Worm (Caenorhabditis elegans) whole organism, mixed stage, embryonic: ENCODE results near the gene C05B5.2.

Source experiments
- M03D4.4 ChIP-seq: sonication (generic microtip); optimal IDR thresholded peaks from 2 replicates; lab custom pipeline; 2017; ENCODE audit warnings: mild to moderate bottlenecking, missing genetic modification characterization, missing compliant biosample characterization
- bed-3 ChIP-seq: fragments of 200-800 bp; sonication (Bioruptor generic); optimal IDR thresholded peaks from 3 replicates; lab custom pipeline; 2018; ENCODE audit warnings: mild to moderate bottlenecking, missing genetic modification characterization, moderate library complexity, missing compliant biosample characterization
- blmp-1 ChIP-seq: fragments of 150-350 bp; optimal IDR thresholded peaks from 2 replicates; lab custom pipeline; 2014; ENCODE audit warnings: missing biosample characterization, missing genetic modification characterization
- ceh-39 ChIP-seq: fragments of 150-350 bp; optimal IDR thresholded peaks from 2 replicates; lab custom pipeline; 2014; ENCODE audit warnings: missing biosample characterization, missing genetic modification characterization
- ceh-43 ChIP-seq: fragments of 200-800 bp; sonication (Bioruptor generic); optimal IDR thresholded peaks from 2 replicates; lab custom pipeline; 2018; ENCODE audit warnings: mild to moderate bottlenecking, missing genetic modification characterization, moderate library complexity, missing compliant biosample characterization
- ceh-83 ChIP-seq: fragments of 200-800 bp; sonication (Bioruptor generic); optimal IDR thresholded peaks from 2 replicates; lab custom pipeline; 2018; ENCODE audit warnings: mild to moderate bottlenecking, missing genetic modification characterization, missing compliant biosample characterization
- ces-1 ChIP-seq: fragments of 150-350 bp; optimal IDR thresholded peaks from 2 replicates; lab custom pipeline; 2014; ENCODE audit warnings: missing biosample characterization, missing genetic modification reagents, missing genetic modification characterization
- cnd-1 ChIP-seq: fragments of 200-800 bp; sonication (Bioruptor generic); optimal IDR thresholded peaks from 2 replicates; lab custom pipeline; 2018; ENCODE audit warnings: mild to moderate bottlenecking, missing genetic modification characterization, missing compliant biosample characterization
- drap-1 ChIP-seq: fragments of 200-800 bp; sonication (Bioruptor generic); optimal IDR thresholded peaks from 3 replicates; lab custom pipeline; 2018; ENCODE audit warnings: mild to moderate bottlenecking, missing genetic modification characterization, missing compliant biosample characterization
- elt-1 ChIP-seq: sonication (generic microtip); optimal IDR thresholded peaks from 2 replicates; lab custom pipeline; 2017; ENCODE audit warnings: missing genetic modification characterization, mild to moderate bottlenecking, missing compliant biosample characterization, antibody characterized with exemption, moderate library complexity, borderline replicate concordance; ENCODE audit not compliant: insufficient read depth
- elt-3 ChIP-seq: fragments of 150-350 bp; optimal IDR thresholded peaks from 2 replicates; lab custom pipeline; 2014; ENCODE audit warnings: missing biosample characterization, missing genetic modification characterization
- flh-1 ChIP-seq: fragments of 200-800 bp; sonication (Bioruptor generic); optimal IDR thresholded peaks from 2 replicates; lab custom pipeline; 2018; ENCODE audit warnings: mild to moderate bottlenecking, missing genetic modification characterization, moderate library complexity, missing compliant biosample characterization
- ham-2 ChIP-seq: fragments of 200-800 bp; sonication (Bioruptor generic); optimal IDR thresholded peaks from 2 replicates; lab custom pipeline; 2018; ENCODE audit warnings: mild to moderate bottlenecking, missing genetic modification characterization, missing compliant biosample characterization
- hlh-1 ChIP-seq: fragments of 150-350 bp; optimal IDR thresholded peaks from 2 replicates; lab custom pipeline; 2014; ENCODE audit warnings: missing biosample characterization, missing genetic modification reagents, missing genetic modification characterization
- lin-13 ChIP-seq: fragments of 150-350 bp; optimal IDR thresholded peaks from 2 replicates; lab custom pipeline; 2014; ENCODE audit warnings: missing biosample characterization, missing genetic modification characterization
- lin-32 ChIP-seq: fragments of 200-800 bp; sonication (Bioruptor generic); optimal IDR thresholded peaks from 2 replicates; lab custom pipeline; 2018; ENCODE audit warnings: mild to moderate bottlenecking, missing genetic modification characterization, missing compliant biosample characterization
- lsy-2 ChIP-seq: fragments of 150-350 bp; optimal IDR thresholded peaks from 2 replicates; lab custom pipeline; 2014; ENCODE audit warnings: missing biosample characterization, missing genetic modification characterization
- mab-5 ChIP-seq: fragments of 150-350 bp; optimal IDR thresholded peaks from 2 replicates; lab custom pipeline; 2014; ENCODE audit warnings: missing biosample characterization, missing genetic modification characterization
- mep-1 ChIP-seq: fragments of 150-350 bp; optimal IDR thresholded peaks from 2 replicates; lab custom pipeline; 2017; ENCODE audit warnings: missing biosample characterization, missing genetic modification reagents, missing genetic modification characterization, inconsistent platforms
- mls-2 ChIP-seq: sonication (generic microtip); optimal IDR thresholded peaks from 2 replicates; lab custom pipeline; 2016; ENCODE audit warnings: mild to moderate bottlenecking, missing genetic modification characterization, moderate library complexity, missing compliant biosample characterization
- nhr-12 ChIP-seq: fragments of 150-350 bp; optimal IDR thresholded peaks from 2 replicates; lab custom pipeline; 2014; ENCODE audit warnings: missing biosample characterization, missing genetic modification characterization
- nhr-237 ChIP-seq: fragments of 150-350 bp; optimal IDR thresholded peaks from 2 replicates; lab custom pipeline; 2014; ENCODE audit warnings: missing biosample characterization, missing genetic modification characterization
- nhr-76 ChIP-seq: sonication (generic microtip); optimal IDR thresholded peaks from 2 replicates; lab custom pipeline; 2017; ENCODE audit warnings: missing biosample characterization, missing genetic modification characterization
- pha-4 ChIP-seq: fragments of 150-350 bp; optimal IDR thresholded peaks from 2 replicates; lab custom pipeline; 2018; ENCODE audit warnings: missing biosample characterization, missing genetic modification reagents, missing genetic modification characterization
- sem-2 ChIP-seq: fragments of 200-800 bp; sonication (Bioruptor generic); optimal IDR thresholded peaks from 2 replicates; lab custom pipeline; 2018; ENCODE audit warnings: mild to moderate bottlenecking, missing genetic modification characterization, missing compliant biosample characterization
- snpc-4 ChIP-seq: fragments of 150-350 bp; optimal IDR thresholded peaks from 2 replicates; lab custom pipeline; 2014; ENCODE audit warnings: missing biosample characterization, missing genetic modification characterization
- tbx-8 ChIP-seq: fragments of 200-800 bp; sonication (Bioruptor generic); optimal IDR thresholded peaks from 2 replicates; lab custom pipeline; 2018; ENCODE audit warnings: mild to moderate bottlenecking, missing genetic modification characterization, moderate library complexity, missing compliant biosample characterization
- unc-120 ChIP-seq: sonication (generic microtip); optimal IDR thresholded peaks from 2 replicates; lab custom pipeline; 2017; ENCODE audit warnings: missing genetic modification characterization, missing compliant biosample characterization; ENCODE audit not compliant: poor library complexity, severe bottlenecking
- unc-39 ChIP-seq: fragments of 150-350 bp; optimal IDR thresholded peaks from 2 replicates; lab custom pipeline; 2014; ENCODE audit warnings: missing biosample characterization, missing genetic modification characterization
- unc-62 ChIP-seq: fragments of 150-350 bp; optimal IDR thresholded peaks from 2 replicates; lab custom pipeline; 2014; ENCODE audit warnings: missing biosample characterization, missing genetic modification reagents, missing genetic modification characterization
- zip-8 ChIP-seq: fragments of 150-350 bp; optimal IDR thresholded peaks from 2 replicates; lab custom pipeline; 2014; ENCODE audit warnings: missing biosample characterization, missing genetic modification characterization
- ztf-11 ChIP-seq: fragments of 150-350 bp; optimal IDR thresholded peaks from 2 replicates; lab custom pipeline; 2014; ENCODE audit warnings: missing biosample characterization, missing genetic modification characterization

Gene C05B5.2

ce11 chrIII:10033881-10034280 is 33.6 kb upstream of the C05B5.2 start, which contains the start of gene M04D8.8:
TSS of gene M04D8.8 (plus strand) at chrIII:10034181.
- TF ChIP-seq mep-1 (tag; lab: Kevin White, UChicago) = no peak
- no peak for TF ChIP-seq snpc-4 (tag; lab: Kevin White, UChicago)
- TF ChIP-seq ceh-43 (GFP tag; lab: Kevin White, UChicago) = no peak

ce11 chrIII:10033213-10033612 is 32.9 kb upstream of the C05B5.2 start, which contains the start of gene M04D8.5:
TSS of gene M04D8.5 (minus strand) at chrIII:10033313.
- TF ChIP-seq mab-5 (tag; lab: Kevin White, UChicago) (no peak), lin-13 (tag; lab: Kevin White, UChicago) (no peak), cnd-1 (tag; lab: Kevin White, UChicago) (no peak), zip-8 (no peak), nhr-237 (tag; lab: Kevin White, UChicago) (no peak), drap-1 (GFP tag; lab: Kevin White, UChicago) (no peak), lsy-2 (tag; lab: Kevin White, UChicago) (no peak)

ce11 chrIII:10030549-10030948 is 30.2 kb upstream of the C05B5.2 start, which contains the start of gene M04D8.4:
TSS of gene M04D8.4 (minus strand) at chrIII:10030649.
- TF ChIP-seq bed-3 (GFP tag; lab: Kevin White, UChicago) (no peak), unc-39 (tag; lab: Kevin White, UChicago) (no peak)

- TF ChIP-seq lin-13 (tag; lab: Kevin White, UChicago) = no peak
- no peak for TF ChIP-seq elt-1 (tag; lab: Kevin White, UChicago)
- TF ChIP-seq sem-2 (GFP tag; lab: Kevin White, UChicago) = no peak
- TF ChIP-seq snpc-4 (tag; lab: Kevin White, UChicago) = no peak
- TF ChIP-seq ceh-43 (GFP tag; lab: Kevin White, UChicago) = no peak
- no peak for TF ChIP-seq ham-2 (GFP tag; lab: Kevin White, UChicago)
- no peak for TF ChIP-seq ces-1 (GFP tag; lab: Kevin White, UChicago)
- no peak for TF ChIP-seq nhr-12
- no peak for TF ChIP-seq pha-4 (tag; lab: Kevin White, UChicago)
- TF ChIP-seq flh-1 (GFP tag; lab: Kevin White, UChicago) = no peak
- no peak for TF ChIP-seq tbx-8 (GFP tag; lab: Kevin White, UChicago)
These were observed 27.6 kb upstream of the C05B5.2 start, which contains the start of gene ins-23 for ce11 chrIII:10027947-10028346. TSS of gene ins-23 (plus strand) at chrIII:10028247.

ce11 chrIII:10025989-10026388 is 25.7 kb upstream of the C05B5.2 start, which contains the start of gene ins-22:
TSS of gene ins-22 (plus strand) at chrIII:10026289.
- TF ChIP-seq snpc-4 (tag; lab: Kevin White, UChicago) (no peak), elt-3 (tag; lab: Kevin White, UChicago) (no peak), M03D4.4 (tag; lab: Kevin White, UChicago) (no peak), ces-1 (GFP tag; lab: Kevin White, UChicago) (no peak), ceh-39 (tag; lab: Kevin White, UChicago) (no peak), cnd-1 (tag; lab: Kevin White, UChicago) (no peak), blmp-1 (no peak), drap-1 (GFP tag; lab: Kevin White, UChicago) (no peak), nhr-12 (no peak), nhr-76 (tag; lab: Kevin White, UChicago) (no peak), unc-120 (tag; lab: Kevin White, UChicago) (no peak), unc-62 (GFP tag; lab: Kevin White, UChicago) (no peak), pha-4 (tag; lab: Kevin White, UChicago) (no peak)
- TF ChIP-seq, all 35 proteins: peak for 0

- TF ChIP-seq bed-3 (GFP tag; lab: Kevin White, UChicago) (no peak), nhr-237 (tag; lab: Kevin White, UChicago) (no peak), ham-2 (GFP tag; lab: Kevin White, UChicago) (no peak), mep-1 (tag; lab: Kevin White, UChicago) (no peak), hlh-1 (tag; lab: Kevin White, UChicago) (no peak), flh-1 (GFP tag; lab: Kevin White, UChicago) (no peak), mls-2 (no peak), cnd-1 (tag; lab: Kevin White, UChicago) (no peak), zip-8 (no peak), lin-32 (no peak), ceh-83 (GFP tag; lab: Kevin White, UChicago) (no peak), snpc-4 (tag; lab: Kevin White, UChicago) (no peak), ztf-11 (tag; lab: Kevin White, UChicago) (no peak), unc-39 (tag; lab: Kevin White, UChicago) (no peak)
These were observed 23.1 kb upstream of the C05B5.2 start, which contains the start of gene ins-21 for ce11 chrIII:10023452-10023851. TSS of gene ins-21 (plus strand) at chrIII:10023752.
